Worm (Caenorhabditis elegans) whole organism, late embryonic: ENCODE measurements around the gene frm-2.

Experiments
- ceh-31 ChIP-seq: sonication (generic microtip); optimal IDR thresholded peaks from 2 replicates; lab custom pipeline; 2016; ENCODE audit warnings: missing genetic modification characterization, missing compliant biosample characterization
- ceh-34 ChIP-seq: sonication (generic microtip); optimal IDR thresholded peaks from 2 replicates; lab custom pipeline; 2016; ENCODE audit warnings: mild to moderate bottlenecking, missing genetic modification characterization, missing compliant biosample characterization
- ceh-6 ChIP-seq: fragments of 200-800 bp; sonication (Bioruptor generic); optimal IDR thresholded peaks from 2 replicates; lab custom pipeline; 2018; ENCODE audit warnings: mild to moderate bottlenecking, missing genetic modification characterization, missing compliant biosample characterization
- elt-2 ChIP-seq: sonication (generic microtip); optimal IDR thresholded peaks from 2 replicates; lab custom pipeline; 2016; ENCODE audit warnings: missing genetic modification reagents, missing genetic modification characterization, missing compliant biosample characterization
- ets-4 ChIP-seq: sonication (generic microtip); optimal IDR thresholded peaks from 2 replicates; lab custom pipeline; 2016; ENCODE audit warnings: missing genetic modification characterization, missing compliant biosample characterization
- pag-3 ChIP-seq: sonication (generic microtip); optimal IDR thresholded peaks from 2 replicates; lab custom pipeline; 2016; ENCODE audit warnings: missing compliant biosample characterization, missing genetic modification characterization, borderline replicate concordance

- no peak for TF ChIP-seq pag-3 (tag; lab: Kevin White, UChicago)
- no peak for TF ChIP-seq ceh-6 (GFP tag; lab: Kevin White, UChicago)
- no peak for TF ChIP-seq elt-2
- no peak for TF ChIP-seq ets-4 (tag; lab: Kevin White, UChicago)
- no peak for TF ChIP-seq ceh-31 (tag; lab: Kevin White, UChicago)
- TF ChIP-seq ceh-34: no peak
Observed at ce11 chrIII:5950756-5951345, 31.1 kb downstream of the frm-2 start.
